Fruit fly (Drosophila melanogaster): ENCODE results near the gene sba.

sba gene

dm6 chr3R:23919366-23919765, 3.4 kb downstream of the sba start (continued):
- TF ChIP-seq gcm (GFP tag; optimal IDR thresholded peaks at IDR 0.05) (peak; percentile 0), CG31441 (GFP tag; IDR thresholded peaks at IDR 0.05) (peak; percentile 48; the same call in 1 of the 2 replicates), Pdp1 (GFP tag; optimal IDR thresholded peaks at IDR 0.05) (peak in 1 of 2 experiments; percentile 5), CG6683 (GFP tag; optimal IDR thresholded peaks at IDR 0.05) (peak; percentile 51), Mrtf (GFP tag; IDR thresholded peaks at IDR 0.05) (no peak), lola (GFP tag; optimal IDR thresholded peaks at IDR 0.05) (no peak), CG13123 (GFP tag; optimal IDR thresholded peaks at IDR 0.05) (peak; percentile 8), tap (tag; optimal IDR thresholded peaks at IDR 0.05) (peak; percentile 65), Lim3 (GFP tag; IDR thresholded peaks at IDR 0.05) (no peak), schlank (tag; optimal IDR thresholded peaks at IDR 0.05) (peak; percentile 69), E2f2 (GFP tag; IDR thresholded peaks at IDR 0.05) (peak; percentile 30; the same call in 1 of the 2 replicates), cwo (GFP tag; optimal IDR thresholded peaks at IDR 0.05) (peak; percentile 40), Sox100B (GFP tag; optimal IDR thresholded peaks at IDR 0.05) (peak; percentile 61), Fer1 (GFP tag; optimal IDR thresholded peaks at IDR 0.05) (peak; percentile 85), pho (GFP tag; optimal IDR thresholded peaks at IDR 0.05) (no peak), ase (GFP tag; IDR thresholded peaks at IDR 0.05) (0 out of 3 replicates have a peak, but pooled peaks have one; percentile 13), CG12769 (tag; optimal IDR thresholded peaks at IDR 0.05) (peak; percentile 56), Hr78 (GFP tag; optimal IDR thresholded peaks at IDR 0.05) (peak in 1 of 2 experiments; percentile 48), CG15269 (tag; optimal IDR thresholded peaks at IDR 0.05) (peak; percentile 50), CG13296 (GFP tag; optimal IDR thresholded peaks at IDR 0.05) (peak; percentile 88), ranshi (GFP tag; IDR thresholded peaks at IDR 0.05) (peak; percentile 31; the same call in 1 of the 2 replicates), CG7839 (tag; optimal IDR thresholded peaks at IDR 0.05) (peak; percentile 20), Dfd (GFP tag; optimal IDR thresholded peaks at IDR 0.05) (no peak), Kr (GFP tag; optimal IDR thresholded peaks at IDR 0.05) (peak; percentile 45), Nf-YA (GFP tag; IDR thresholded peaks at IDR 0.05) (0 out of 2 replicates have a peak, but pooled peaks have one; percentile 37), grau (tag; optimal IDR thresholded peaks at IDR 0.05) (no peak), exex (tag; optimal IDR thresholded peaks at IDR 0.05) (peak; percentile 60), Six4 (GFP tag; optimal IDR thresholded peaks at IDR 0.05) (no peak), gem (tag; optimal IDR thresholded peaks at IDR 0.05) (peak; percentile 43), Oaz (GFP tag; IDR thresholded peaks at IDR 0.05) (peak; percentile 26; the same call in 1 of the 2 replicates), bbx (GFP tag; IDR thresholded peaks at IDR 0.05; ENCODE audit: partially characterized antibody) (no peak), CG13287 (GFP tag; IDR thresholded peaks at IDR 0.05; ENCODE audit: partially characterized antibody) (no peak), CG14860 (GFP tag; IDR thresholded peaks at IDR 0.05; ENCODE audit: partially characterized antibody) (no peak), CG2712 (tag; optimal IDR thresholded peaks at IDR 0.05) (peak; percentile 6), ci (GFP tag; IDR thresholded peaks at IDR 0.05) (peak; percentile 69; the same call in 1 of the 3 replicates), CG9727 (GFP tag; optimal IDR thresholded peaks at IDR 0.05) (peak; percentile 48), CG9932 (GFP tag; IDR thresholded peaks at IDR 0.05) (no peak), MESR4 (GFP tag; optimal IDR thresholded peaks at IDR 0.05) (no peak), CG8944 (GFP tag; optimal IDR thresholded peaks at IDR 0.05) (no peak), CG1024 (GFP tag; IDR thresholded peaks at IDR 0.05) (no peak; the same call in 1 of the 2 replicates), CG6765 (GFP tag; optimal IDR thresholded peaks at IDR 0.05) (peak; percentile 75), CG17328 (GFP tag; IDR thresholded peaks at IDR 0.05) (no peak), CG12659 (GFP tag; optimal IDR thresholded peaks at IDR 0.05) (peak; percentile 38), abd-A (tag; optimal IDR thresholded peaks at IDR 0.05) (no peak), ab (GFP tag; optimal IDR thresholded peaks at IDR 0.05) (no peak), CG11456 (GFP tag; IDR thresholded peaks at IDR 0.05) (0 out of 3 replicates have a peak, but pooled peaks have one; percentile 33), CG18262 (tag; optimal IDR thresholded peaks at IDR 0.05) (peak; percentile 7), lilli (GFP tag; optimal IDR thresholded peaks at IDR 0.05) (no peak), CG31365 (tag; optimal IDR thresholded peaks at IDR 0.05) (peak; percentile 69)

Measured in whole organism, embryonic.